Fruit fly (Drosophila melanogaster): ENCODE data around the gene CG11693.

CG11693 gene

DNA sequence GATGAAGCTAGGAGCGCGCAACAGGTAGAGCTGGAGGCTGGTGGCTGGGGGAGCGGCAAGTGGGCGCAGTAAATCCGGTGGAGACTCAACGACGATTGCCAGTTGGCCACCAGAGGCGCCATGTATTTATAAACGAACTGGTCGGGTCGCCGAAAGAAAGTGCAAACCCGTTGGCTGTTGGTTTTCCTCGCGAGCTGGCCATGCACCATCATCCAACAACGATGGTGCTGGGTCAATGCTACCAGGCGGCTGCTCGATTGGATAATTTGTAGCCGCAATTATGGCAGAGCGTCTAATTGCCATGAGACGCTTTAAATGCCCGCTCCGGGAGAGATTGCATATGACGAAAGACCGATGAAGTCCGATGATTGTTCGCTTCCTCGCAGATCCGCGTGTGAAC is at the start of gene CG11693:
Gene CG11693 (minus strand): TSS at position 101 of the 400 bp plus-strand sequence.
- TF ChIP-seq sens-2 (GFP tag; IDR thresholded peaks at IDR 0.05) (no peak), Xrp1 (GFP tag; IDR thresholded peaks at IDR 0.05) (no peak), Med (GFP tag) (peak; percentile 1)

DNA sequence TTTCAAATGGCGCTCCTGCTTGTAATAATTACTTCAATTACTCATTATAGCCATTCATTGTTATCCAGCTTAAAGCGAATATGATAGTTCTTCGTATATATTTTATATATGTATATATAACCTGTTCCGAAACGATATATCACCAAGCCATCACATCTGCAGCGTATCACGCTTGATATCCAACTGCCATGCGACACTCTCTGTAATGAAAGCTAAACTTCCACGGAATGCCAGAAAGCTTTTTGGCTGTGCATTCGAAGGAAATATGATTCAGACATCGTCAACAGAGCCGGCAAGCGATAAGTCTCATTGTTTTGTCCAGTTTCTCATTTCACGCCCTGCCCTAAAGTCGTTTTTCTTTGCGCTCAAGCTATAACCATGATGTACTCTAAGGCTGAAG is 47.4 kb upstream of the CG11693 start:
- TF ChIP-seq CG4328 (GFP tag; optimal IDR thresholded peaks at IDR 0.05) (no peak), Ravus (GFP tag; IDR thresholded peaks at IDR 0.05) (no peak), Dek (tag; optimal IDR thresholded peaks at IDR 0.05) (no peak), CG14441 (GFP tag; IDR thresholded peaks at IDR 0.05) (no peak), insv (GFP tag; optimal IDR thresholded peaks at IDR 0.05) (peak in 1 of 2 experiments; percentile 31)

DNA sequence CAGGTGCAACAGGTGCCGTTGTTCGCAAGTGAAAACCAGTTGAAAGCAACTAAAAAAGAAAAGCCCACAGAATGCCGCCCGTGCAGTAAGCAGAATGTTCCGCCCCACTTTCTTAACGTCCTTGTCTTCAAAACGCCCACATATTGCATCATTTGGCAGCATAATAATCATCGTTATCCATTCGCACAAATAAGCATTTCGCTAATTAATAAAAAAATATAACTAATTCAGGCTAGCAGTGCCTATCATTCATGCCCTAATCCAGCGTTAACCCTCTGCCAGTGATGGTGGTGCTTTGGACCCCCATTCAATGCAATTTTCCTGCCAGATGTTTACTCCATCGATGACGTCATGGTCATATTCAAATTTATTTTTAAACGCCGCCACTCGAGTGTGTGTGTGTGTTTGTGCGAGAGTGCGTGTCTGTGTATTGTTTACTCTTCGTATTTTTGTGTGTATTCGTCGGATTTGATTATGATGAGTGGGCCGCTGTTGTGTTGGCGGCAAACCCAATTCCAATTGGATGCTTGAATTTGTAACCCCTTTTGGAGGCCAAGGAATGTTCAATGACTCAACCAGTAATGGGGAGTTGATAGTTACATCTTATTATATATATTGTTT is 46.9 kb upstream of the CG11693 start:
- peak; percentile 14 for TF ChIP-seq CG6813 (GFP tag; optimal IDR thresholded peaks at IDR 0.05)
- no peak for TF ChIP-seq pan (optimal IDR thresholded peaks at IDR 0.05)
- TF ChIP-seq pan (GFP tag; optimal IDR thresholded peaks at IDR 0.05 in 1 of 2, IDR thresholded peaks at IDR 0.05 in 1 of 2), result peak in 1 of 2 experiments; percentile 35
- peak; percentile 27 for TF ChIP-seq B-H2 (GFP tag; optimal IDR thresholded peaks at IDR 0.05)
- TF ChIP-seq sd (tag; optimal IDR thresholded peaks at IDR 0.05), result peak; percentile 83
- TF ChIP-seq CG12071 (GFP tag; optimal IDR thresholded peaks at IDR 0.05), result peak; percentile 2
- TF ChIP-seq Ets65A (GFP tag), result no peak
- TF ChIP-seq gcm (GFP tag; optimal IDR thresholded peaks at IDR 0.05), result peak; percentile 64
- no peak for TF ChIP-seq cad (GFP tag; optimal IDR thresholded peaks at IDR 0.05)
- peak; percentile 32 for TF ChIP-seq ftz-f1 (GFP tag; optimal IDR thresholded peaks at IDR 0.05)
- TF ChIP-seq twi (tag; optimal IDR thresholded peaks at IDR 0.05), result peak; percentile 72
- peak; percentile 2 for TF ChIP-seq Max (GFP tag; optimal IDR thresholded peaks at IDR 0.05)
- TF ChIP-seq CG3995 (GFP tag; optimal IDR thresholded peaks at IDR 0.05), result no peak
- TF ChIP-seq NfI (GFP tag; optimal IDR thresholded peaks at IDR 0.05), result peak; percentile 25
- TF ChIP-seq CG2199 (GFP tag; IDR thresholded peaks at IDR 0.05), result 0 out of 3 replicates have a peak, but pooled peaks have one; percentile 9
- TF ChIP-seq H15 (GFP tag; IDR thresholded peaks at IDR 0.05), result no peak
- TF ChIP-seq CG10959 (GFP tag; IDR thresholded peaks at IDR 0.05), result no peak
- TF ChIP-seq Nf-YC (tag; optimal IDR thresholded peaks at IDR 0.05), result peak; percentile 73
- TF ChIP-seq CG31441 (GFP tag; IDR thresholded peaks at IDR 0.05), result no peak
- peak; percentile 71 for TF ChIP-seq CG10543 (GFP tag; optimal IDR thresholded peaks at IDR 0.05)
- peak; percentile 12 for TF ChIP-seq Fer1 (GFP tag; optimal IDR thresholded peaks at IDR 0.05)
- TF ChIP-seq CG12769 (tag; optimal IDR thresholded peaks at IDR 0.05), result peak; percentile 40
- TF ChIP-seq CG34376 (GFP tag; optimal IDR thresholded peaks at IDR 0.05), result peak; percentile 12
- no peak for TF ChIP-seq nerfin-1 (tag; optimal IDR thresholded peaks at IDR 0.05)
- TF ChIP-seq vvl (GFP tag; IDR thresholded peaks at IDR 0.05), result peak; percentile 57
- TF ChIP-seq lab (GFP tag; optimal IDR thresholded peaks at IDR 0.05), result peak; percentile 10
- TF ChIP-seq CG18599 (GFP tag; optimal IDR thresholded peaks at IDR 0.05), result peak; percentile 5
- TF ChIP-seq Deaf1 (tag; optimal IDR thresholded peaks at IDR 0.05), result peak; percentile 69
- peak; percentile 37 for TF ChIP-seq mirr (GFP tag; optimal IDR thresholded peaks at IDR 0.05)
- no peak for TF ChIP-seq gt (GFP tag; IDR thresholded peaks at IDR 0.05)
- peak; percentile 13 for TF ChIP-seq CrebB (tag; optimal IDR thresholded peaks at IDR 0.05)
- TF ChIP-seq CG8924 (tag; optimal IDR thresholded peaks at IDR 0.05), result peak; percentile 1
- TF ChIP-seq Scr (GFP tag; IDR thresholded peaks at IDR 0.05; ENCODE audit: partially characterized antibody), result no peak
- peak; percentile 29 for TF ChIP-seq scrt (GFP tag; optimal IDR thresholded peaks at IDR 0.05)
- peak; percentile 8 for TF ChIP-seq tap (tag; optimal IDR thresholded peaks at IDR 0.05)
- TF ChIP-seq insv (GFP tag; optimal IDR thresholded peaks at IDR 0.05), result peak in 1 of 2 experiments; percentile 83
- peak in 1 of 2 experiments; percentile 73 for TF ChIP-seq eve (GFP tag; optimal IDR thresholded peaks at IDR 0.05)
- TF ChIP-seq Asciz (GFP tag; optimal IDR thresholded peaks at IDR 0.05), result no peak
- TF ChIP-seq CG1603 (tag; optimal IDR thresholded peaks at IDR 0.05), result peak; percentile 22

Data from whole organism, embryonic.